Worm (Caenorhabditis elegans): ENCODE measurements around the gene ZK1307.1.

The ZK1307.1 gene

DNA sequence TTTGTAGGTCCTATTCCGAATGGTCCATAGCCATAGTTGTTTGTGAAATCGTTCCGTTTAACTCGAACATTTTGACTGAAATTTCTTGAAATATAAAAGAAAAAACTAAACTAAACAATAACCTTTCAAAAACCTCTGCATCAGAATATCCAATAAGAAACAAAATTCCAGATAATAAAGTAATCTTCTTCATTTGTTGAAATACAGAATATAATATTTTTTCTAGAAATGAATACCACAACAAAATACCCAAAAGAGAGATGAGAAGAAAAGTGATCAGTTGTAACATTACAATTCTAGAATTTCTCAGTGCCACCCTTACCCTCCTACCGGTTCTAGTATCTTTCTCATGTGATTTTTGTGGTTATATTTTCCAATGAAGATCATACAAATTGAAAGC lies 1.7 kb downstream of the ZK1307.1 start, which contains the start of gene ZK1307.2:
ZK1307.2 (minus strand) TSS at position 274 of the 400 bp plus-strand sequence.
- no peak for TF ChIP-seq ztf-11 (tag; optimal IDR thresholded peaks at IDR 0.05)
- TF ChIP-seq hmg-11 (tag; optimal IDR thresholded peaks at IDR 0.05), result no peak
- no peak for TF ChIP-seq nfya-1 (tag; optimal IDR thresholded peaks at IDR 0.05; ENCODE audit: insufficient read depth)
- TF ChIP-seq nhr-23 (tag; optimal IDR thresholded peaks at IDR 0.05), result no peak
- TF ChIP-seq nhr-43 (tag; optimal IDR thresholded peaks at IDR 0.05; ENCODE audit: poor library complexity, severe bottlenecking), result no peak

DNA sequence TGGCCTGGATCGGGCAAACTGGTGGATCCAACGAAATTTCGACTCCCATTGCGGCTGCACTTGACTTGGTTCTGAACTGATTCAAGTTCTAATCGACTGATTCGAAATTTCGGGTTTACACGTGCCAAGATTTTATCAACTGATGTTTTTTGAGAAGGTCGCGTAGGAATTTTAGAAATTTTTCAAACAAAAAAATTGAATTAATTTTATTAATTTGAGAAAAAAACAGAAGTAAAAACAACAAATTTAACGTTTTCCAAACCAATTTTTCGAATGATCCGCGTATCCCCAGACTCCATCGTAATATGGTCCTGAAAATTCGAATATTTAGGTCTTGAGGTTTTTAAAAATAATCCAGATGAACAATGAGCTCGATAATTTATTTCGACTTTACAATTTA lies 2.5 kb downstream of the ZK1307.1 start, which contains the start of gene ZK1307.3:
ZK1307.3 (minus strand) TSS at position 101 of the 400 bp plus-strand sequence.
- TF ChIP-seq unc-39 (tag; optimal IDR thresholded peaks at IDR 0.05) (no peak), egl-27 (tag; optimal IDR thresholded peaks at IDR 0.05) (no peak), sea-2 (GFP tag; optimal IDR thresholded peaks at IDR 0.05) (no peak), R02D3.7 (tag; optimal IDR thresholded peaks at IDR 0.05) (no peak), nhr-12 (tag; optimal IDR thresholded peaks at IDR 0.05) (no peak), mdl-1 (tag; optimal IDR thresholded peaks at IDR 0.05) (no peak), jun-1 (tag; optimal IDR thresholded peaks at IDR 0.05) (no peak), unc-62 (GFP tag; optimal IDR thresholded peaks at IDR 0.05) (no peak), ceh-82 (tag; optimal IDR thresholded peaks at IDR 0.05) (no peak), ceh-16 (tag; optimal IDR thresholded peaks at IDR 0.05) (no peak), ama-1 (optimal IDR thresholded peaks at IDR 0.05) (no peak), nhr-237 (tag; optimal IDR thresholded peaks at IDR 0.05) (no peak)

DNA sequence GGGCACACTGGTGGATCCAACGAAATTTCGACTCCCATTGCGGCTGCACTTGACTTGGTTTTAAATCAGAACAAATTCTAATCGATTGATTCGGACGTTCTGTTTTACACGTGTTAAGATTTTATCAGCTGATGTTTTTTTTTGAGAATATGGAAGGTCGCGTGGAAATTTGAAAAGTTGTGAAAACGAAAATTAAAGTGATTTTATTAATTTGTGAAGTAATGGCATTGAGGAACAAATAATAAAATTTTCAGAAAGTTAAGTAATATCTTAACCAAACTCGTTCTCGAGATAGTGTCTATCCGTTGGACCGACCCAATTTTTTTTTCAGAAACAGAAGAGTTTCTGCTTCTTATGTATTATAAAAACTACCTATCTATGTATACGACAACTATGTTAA lies 3.7 kb downstream of the ZK1307.1 start, which contains the start of gene ZK1307.4:
ZK1307.4 (minus strand) TSS at position 101 of the 400 bp plus-strand sequence.
- TF ChIP-seq nhr-77 (tag; optimal IDR thresholded peaks at IDR 0.05), result no peak
- TF ChIP-seq egl-5 (tag; optimal IDR thresholded peaks at IDR 0.05), result no peak
- no peak for TF ChIP-seq eor-1 (tag; optimal IDR thresholded peaks at IDR 0.05)
- TF ChIP-seq pha-4 (tag; optimal IDR thresholded peaks at IDR 0.05), result no peak
- TF ChIP-seq ceh-16 (tag; optimal IDR thresholded peaks at IDR 0.05), result no peak
- no peak for TF ChIP-seq mdl-1 (tag; optimal IDR thresholded peaks at IDR 0.05)
- TF ChIP-seq R02D3.7 (tag; optimal IDR thresholded peaks at IDR 0.05), result no peak
- no peak for TF ChIP-seq lin-15B (tag; optimal IDR thresholded peaks at IDR 0.05)
- TF ChIP-seq sea-2 (GFP tag; optimal IDR thresholded peaks at IDR 0.05), result no peak
- TF ChIP-seq zag-1 (tag; optimal IDR thresholded peaks at IDR 0.05), result no peak
- TF ChIP-seq egl-27 (tag; optimal IDR thresholded peaks at IDR 0.05), result no peak
- TF ChIP-seq nhr-12 (tag; optimal IDR thresholded peaks at IDR 0.05), result no peak
- no peak for TF ChIP-seq nhr-28 (tag; optimal IDR thresholded peaks at IDR 0.05)
- TF ChIP-seq ceh-82 (tag; optimal IDR thresholded peaks at IDR 0.05), result no peak

DNA sequence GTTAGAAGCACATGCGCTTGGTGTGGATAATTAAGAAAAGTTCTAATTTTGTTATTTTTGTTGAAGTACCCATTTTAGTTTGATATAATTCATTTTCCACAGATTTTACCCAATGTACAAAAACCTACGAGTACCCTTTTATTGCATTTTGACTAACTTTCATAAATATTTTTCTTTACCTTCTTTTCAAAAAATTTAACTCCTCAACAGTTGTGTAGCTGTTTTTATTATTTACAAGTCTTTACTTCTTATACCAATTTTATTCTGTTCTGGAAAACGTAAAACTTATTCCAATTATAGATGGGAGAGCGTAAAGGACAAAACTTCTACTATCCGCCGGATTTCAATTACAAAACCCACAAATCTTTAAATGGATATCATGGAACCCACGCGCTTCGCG lies 6.2 kb downstream of the ZK1307.1 start, which contains the start of gene ZK1307.9:
ZK1307.9 (plus strand) TSS at position 301 of the 400 bp plus-strand sequence.
- no peak for TF ChIP-seq egl-27 (tag; optimal IDR thresholded peaks at IDR 0.05)
- TF ChIP-seq aly-2 (tag; optimal IDR thresholded peaks at IDR 0.05), result no peak
- no peak for TF ChIP-seq daf-12 (tag; optimal IDR thresholded peaks at IDR 0.05)
- no peak for TF ChIP-seq nhr-23 (tag; optimal IDR thresholded peaks at IDR 0.05)
- no peak for TF ChIP-seq ama-1 (optimal IDR thresholded peaks at IDR 0.05)
- TF ChIP-seq skn-1 (tag; optimal IDR thresholded peaks at IDR 0.05), result no peak
- no peak for TF ChIP-seq nhr-67 (tag; optimal IDR thresholded peaks at IDR 0.05)
- TF ChIP-seq hmg-11 (tag; optimal IDR thresholded peaks at IDR 0.05), result no peak
- no peak for TF ChIP-seq nhr-77 (tag; optimal IDR thresholded peaks at IDR 0.05)
- no peak for TF ChIP-seq ceh-9 (tag; optimal IDR thresholded peaks at IDR 0.05)
- TF ChIP-seq R02D3.7 (tag; optimal IDR thresholded peaks at IDR 0.05), result no peak
- TF ChIP-seq ceh-16 (tag; optimal IDR thresholded peaks at IDR 0.05), result no peak
- TF ChIP-seq pqm-1 (tag; optimal IDR thresholded peaks at IDR 0.05), result no peak
- no peak for TF ChIP-seq nhr-43 (tag; optimal IDR thresholded peaks at IDR 0.05; ENCODE audit: poor library complexity, severe bottlenecking)
- no peak for TF ChIP-seq ZK546.5 (tag; optimal IDR thresholded peaks at IDR 0.05)
- TF ChIP-seq nhr-237 (tag; optimal IDR thresholded peaks at IDR 0.05), result no peak
- no peak for TF ChIP-seq unc-62 (GFP tag; optimal IDR thresholded peaks at IDR 0.05)
- no peak for TF ChIP-seq unc-39 (tag; optimal IDR thresholded peaks at IDR 0.05)
- TF ChIP-seq nhr-76 (tag; optimal IDR thresholded peaks at IDR 0.05), result no peak
- no peak for TF ChIP-seq nhr-28 (tag; optimal IDR thresholded peaks at IDR 0.05)

DNA sequence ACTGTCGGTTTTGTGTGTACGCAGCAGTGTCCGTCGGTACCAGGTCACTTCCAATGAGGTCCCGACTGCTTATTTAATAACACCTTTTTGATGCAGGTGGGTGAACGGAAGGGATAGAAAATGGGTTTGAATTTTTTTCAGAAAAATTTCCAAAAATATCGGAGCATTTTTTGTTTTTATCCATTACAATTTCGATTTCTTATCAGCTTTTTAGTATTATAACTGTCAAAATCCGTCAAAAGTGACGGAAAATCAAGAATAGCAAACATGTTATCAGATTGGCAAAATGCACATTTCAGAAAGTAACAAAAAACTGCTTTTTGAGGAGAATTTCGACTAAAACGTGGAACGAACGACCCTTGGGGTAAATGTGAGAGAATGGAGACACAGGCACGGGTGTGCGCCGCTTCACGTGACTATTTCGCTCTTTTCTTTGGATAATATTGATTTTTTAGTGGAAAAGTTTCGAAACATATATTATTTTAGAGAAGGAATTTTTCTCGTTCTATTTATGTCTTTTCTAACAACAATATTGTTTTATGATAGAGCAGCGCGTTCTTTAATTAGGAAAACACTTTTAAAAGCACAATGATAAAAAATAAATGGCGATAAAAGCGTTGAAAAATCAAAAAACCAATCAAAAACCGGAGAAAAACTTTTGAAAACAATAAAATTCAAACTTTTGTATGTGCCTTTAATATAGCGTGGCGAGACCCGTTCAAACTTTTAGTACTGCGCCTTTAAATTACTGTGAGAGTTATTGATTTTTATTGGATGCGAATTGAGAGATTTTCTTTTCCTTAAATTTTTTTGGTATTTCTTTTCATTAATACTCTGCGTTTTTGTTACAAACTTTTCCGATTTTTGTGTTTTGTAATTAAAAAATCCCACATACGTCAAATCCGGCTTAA lies 8.2 kb downstream of the ZK1307.1 start, which contains the start of gene sqv-8:
sqv-8 (plus strand) TSS at position 51 of the 911 bp plus-strand sequence.
- TF ChIP-seq ceh-28 (tag; optimal IDR thresholded peaks at IDR 0.05) (peak; percentile 63), daf-12 (tag; optimal IDR thresholded peaks at IDR 0.05) (no peak), elt-2 (tag; optimal IDR thresholded peaks at IDR 0.05) (peak; percentile 73), nfya-1 (tag; optimal IDR thresholded peaks at IDR 0.05; ENCODE audit: insufficient read depth) (peak; percentile 33)

All from whole organism, L3 larva.